Fruit fly (Drosophila melanogaster): ENCODE measurements around the gene squ.
A peak's percentile ranks its signal among the peaks of the same experiment; 100 is the strongest.

Gene squ

DNA sequence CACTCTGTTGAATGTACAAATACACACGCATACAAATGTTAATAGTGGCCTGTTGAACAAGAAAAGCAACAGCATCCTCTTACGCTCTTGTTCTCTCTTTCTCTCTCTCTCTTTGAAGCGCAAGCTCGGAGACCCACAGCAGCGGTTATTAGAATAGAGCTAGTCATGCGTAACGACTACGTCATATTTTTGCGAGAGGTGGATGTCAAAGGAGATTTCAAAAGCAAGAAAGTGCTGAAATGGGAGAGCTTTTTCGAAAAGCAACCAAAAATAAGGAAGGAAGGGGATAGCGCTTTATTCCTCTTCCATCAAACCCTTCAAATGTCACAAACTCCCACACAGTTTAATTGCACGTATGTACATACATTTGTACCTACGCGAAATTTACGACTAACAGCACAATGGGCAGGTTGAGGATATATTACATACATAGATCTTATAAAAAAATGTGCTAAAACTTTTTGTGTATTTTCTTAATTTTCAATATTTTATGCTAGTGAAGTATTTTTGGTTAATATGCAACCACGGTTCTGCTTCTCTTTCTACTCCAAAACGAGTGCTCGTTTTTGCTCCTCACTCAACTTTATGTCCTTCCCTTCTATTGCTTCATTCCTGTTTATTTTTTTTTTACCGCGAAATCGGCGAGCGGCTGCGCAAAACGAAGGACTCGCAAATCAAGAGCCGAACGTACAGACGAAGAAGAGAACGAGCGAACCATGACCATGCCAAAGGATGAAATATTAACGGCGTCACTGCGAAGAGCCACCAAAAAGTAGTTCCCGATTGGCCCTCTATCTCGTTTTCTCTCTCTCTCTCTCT is 10.2 kb downstream of the squ start (continued):
- TF ChIP-seq lmd (GFP tag; IDR thresholded peaks at IDR 0.05) (no peak), trem (tag; optimal IDR thresholded peaks at IDR 0.05) (no peak), BtbVII (GFP tag; optimal IDR thresholded peaks at IDR 0.05) (no peak), ash1 (GFP tag; optimal IDR thresholded peaks at IDR 0.05) (no peak), nerfin-2 (GFP tag; IDR thresholded peaks at IDR 0.05; ENCODE audit: partially characterized antibody) (no peak), CoRest (tag; optimal IDR thresholded peaks at IDR 0.05) (peak; percentile 45), crol (GFP tag; IDR thresholded peaks at IDR 0.05) (no peak), bbx (GFP tag; IDR thresholded peaks at IDR 0.05; ENCODE audit: partially characterized antibody) (no peak), CG12104 (GFP tag; optimal IDR thresholded peaks at IDR 0.05) (no peak), Blimp-1 (GFP tag; optimal IDR thresholded peaks at IDR 0.05) (no peak), CG17361 (GFP tag; IDR thresholded peaks at IDR 0.05) (no peak), CG1832 (GFP tag; optimal IDR thresholded peaks at IDR 0.05) (peak; percentile 19), Ada2b (GFP tag; IDR thresholded peaks at IDR 0.05) (no peak), rib (GFP tag; IDR thresholded peaks at IDR 0.05) (no peak), abd-A (tag; optimal IDR thresholded peaks at IDR 0.05) (no peak), CG10565 (GFP tag; optimal IDR thresholded peaks at IDR 0.05) (no peak), CG3995 (GFP tag; optimal IDR thresholded peaks at IDR 0.05) (no peak), gsb (GFP tag; IDR thresholded peaks at IDR 0.05) (no peak), gce (GFP tag; IDR thresholded peaks at IDR 0.05) (no peak), CTCF (GFP tag; optimal IDR thresholded peaks at IDR 0.05) (no peak), pita (GFP tag; optimal IDR thresholded peaks at IDR 0.05) (no peak), CG4360 (GFP tag; IDR thresholded peaks at IDR 0.05) (no peak), CG11398 (GFP tag; optimal IDR thresholded peaks at IDR 0.05) (no peak), E2f1 (GFP tag; IDR thresholded peaks at IDR 0.05) (no peak), Bdp1 (GFP tag; optimal IDR thresholded peaks at IDR 0.05) (no peak), wdn (GFP tag; IDR thresholded peaks at IDR 0.05) (no peak), sim (GFP tag; IDR thresholded peaks at IDR 0.05) (no peak), CG15696 (tag; optimal IDR thresholded peaks at IDR 0.05) (no peak), ken (GFP tag; IDR thresholded peaks at IDR 0.05) (0 out of 3 replicates have a peak, but pooled peaks have one; percentile 25), CG14965 (GFP tag; optimal IDR thresholded peaks at IDR 0.05; ENCODE audit: borderline replicate concordance) (no peak), br (optimal IDR thresholded peaks at IDR 0.05) (no peak), ATbp (GFP tag; optimal IDR thresholded peaks at IDR 0.05) (no peak), Sry-β (GFP tag; optimal IDR thresholded peaks at IDR 0.05) (no peak), pfk (GFP tag; optimal IDR thresholded peaks at IDR 0.05) (no peak), fd64A (GFP tag; optimal IDR thresholded peaks at IDR 0.05) (no peak), fd3F (GFP tag; optimal IDR thresholded peaks at IDR 0.05) (no peak), CG1529 (GFP tag; optimal IDR thresholded peaks at IDR 0.05) (no peak), ind (GFP tag; optimal IDR thresholded peaks at IDR 0.05) (no peak), CG1233 (GFP tag; optimal IDR thresholded peaks at IDR 0.05) (no peak), CG10462 (GFP tag; optimal IDR thresholded peaks at IDR 0.05) (no peak), gcm (GFP tag; optimal IDR thresholded peaks at IDR 0.05) (no peak), otp (GFP tag; IDR thresholded peaks at IDR 0.05) (no peak), Mrtf (GFP tag; IDR thresholded peaks at IDR 0.05) (no peak), org-1 (GFP tag; optimal IDR thresholded peaks at IDR 0.05) (peak; percentile 38), Hr3 (GFP tag; optimal IDR thresholded peaks at IDR 0.05) (no peak), E2f2 (GFP tag; IDR thresholded peaks at IDR 0.05) (0 out of 2 replicates have a peak, but pooled peaks have one; percentile 22), nerfin-1 (tag; optimal IDR thresholded peaks at IDR 0.05) (peak; percentile 38), CG16815 (GFP tag; optimal IDR thresholded peaks at IDR 0.05) (no peak), cad (GFP tag; optimal IDR thresholded peaks at IDR 0.05) (no peak), Hmx (GFP tag; optimal IDR thresholded peaks at IDR 0.05) (no peak), CG10979 (tag; optimal IDR thresholded peaks at IDR 0.05) (no peak)

Measured in whole organism, embryonic.